Worm (Caenorhabditis elegans): ENCODE data around the gene mcm-5.

DNA sequence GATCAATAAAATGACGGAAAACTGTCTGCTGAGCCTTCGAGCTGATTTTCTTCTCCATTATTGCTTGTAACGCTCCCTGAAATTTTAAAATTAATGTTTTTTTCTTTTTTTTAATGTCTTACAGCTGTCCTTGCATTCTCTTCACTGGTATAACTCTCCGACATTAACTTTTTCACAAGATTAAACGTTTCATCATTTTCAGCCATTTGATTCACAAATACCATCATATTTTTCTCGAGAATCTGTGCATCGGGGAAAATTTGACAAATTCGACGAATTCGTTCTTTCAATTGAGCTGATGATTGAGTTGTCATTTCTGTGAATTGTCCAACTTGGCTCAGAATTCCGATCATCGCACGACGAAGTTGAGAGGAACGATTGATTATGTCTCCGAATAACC is 18.2 kb upstream of the mcm-5 start:
- TF ChIP-seq ama-1 (optimal IDR thresholded peaks at IDR 0.05) (no peak), hmg-4 (GFP tag; optimal IDR thresholded peaks at IDR 0.05) (no peak)
